Worm (Caenorhabditis elegans): ENCODE data around the gene flap-1.

DNA sequence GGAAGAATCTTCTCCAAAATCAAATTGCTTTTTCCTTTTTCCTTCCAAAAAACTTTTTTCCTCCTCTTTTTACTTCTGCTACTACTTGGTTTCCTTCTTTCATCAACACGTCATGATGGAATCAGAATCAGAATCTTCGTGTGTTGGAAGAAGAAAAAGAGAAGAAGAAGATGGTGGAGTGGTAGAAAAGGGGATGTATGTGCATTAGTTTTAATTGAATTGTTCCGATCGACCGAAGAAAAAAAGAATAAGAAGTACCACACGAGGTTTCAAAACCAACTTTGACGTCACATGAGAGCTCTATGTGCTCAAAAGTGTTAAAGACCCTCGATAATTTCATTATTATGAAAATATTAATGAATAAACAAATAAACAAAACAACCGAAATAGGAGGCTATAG, 13.8 kb downstream of the flap-1 start:
- no peak for TF ChIP-seq ama-1 (optimal IDR thresholded peaks at IDR 0.05)
- TF ChIP-seq nhr-237 (tag; optimal IDR thresholded peaks at IDR 0.05): no peak
- TF ChIP-seq blmp-1 (tag; optimal IDR thresholded peaks at IDR 0.05; ENCODE audit: insufficient read depth): no peak
- TF ChIP-seq lin-11 (tag; optimal IDR thresholded peaks at IDR 0.05): no peak
- peak in 1 of 2 experiments; percentile 2 for TF ChIP-seq lsy-2 (tag; optimal IDR thresholded peaks at IDR 0.05)
- no peak for TF ChIP-seq unc-62 (GFP tag; optimal IDR thresholded peaks at IDR 0.05)
- no peak for TF ChIP-seq mbf-1 (tag; optimal IDR thresholded peaks at IDR 0.05)
- no peak for TF ChIP-seq nhr-11 (tag; optimal IDR thresholded peaks at IDR 0.05)
